Worm (Caenorhabditis elegans) whole organism, midembryonic: ENCODE data around the gene C14C11.4.

Experiments used
- T22C8.4 ChIP-seq: fragments of 200-800 bp; sonication (Bioruptor generic); IDR thresholded peaks from 2 replicates; pipeline ENCODE4 v1.3.6; 2022; ENCODE audit warnings: missing genetic modification characterization, missing compliant biosample characterization
- cog-1 ChIP-seq: sonication (generic microtip); optimal IDR thresholded peaks from 2 replicates; lab custom pipeline; 2016; ENCODE audit warnings: missing genetic modification characterization, missing compliant biosample characterization
- flt-1 ChIP-seq: fragments of 200-800 bp; sonication (Bioruptor generic); IDR thresholded peaks from 2 replicates; pipeline ENCODE4 v1.3.6; 2022; ENCODE audit warnings: missing genetic modification characterization, missing compliant biosample characterization
- klf-2 ChIP-seq: fragments of 200-800 bp; sonication (Bioruptor generic); conservative IDR thresholded peaks from 2 replicates; pipeline ENCODE4 v1.3.6; 2022; ENCODE audit warnings: missing genetic modification reagents, missing genetic modification characterization, missing compliant biosample characterization
- med-1 ChIP-seq: sonication (generic microtip); optimal IDR thresholded peaks from 2 replicates; lab custom pipeline; 2017; ENCODE audit warnings: missing genetic modification characterization, mild to moderate bottlenecking, missing compliant biosample characterization, antibody characterized with exemption, missing genetic modification reagents; ENCODE audit not compliant: insufficient read depth
- ref-1 ChIP-seq: fragments of 200-800 bp; sonication (Bioruptor generic); conservative IDR thresholded peaks from 2 replicates; pipeline ENCODE4 v1.3.6; 2022; ENCODE audit warnings: missing genetic modification reagents, missing genetic modification characterization, missing compliant biosample characterization
- tab-1 ChIP-seq: fragments of 200-800 bp; sonication (Bioruptor generic); IDR thresholded peaks from 2 replicates; pipeline ENCODE4 v1.3.6; 2022; ENCODE audit warnings: missing genetic modification characterization, missing compliant biosample characterization
- ztf-23 ChIP-seq: fragments of 200-800 bp; sonication (Bioruptor generic); IDR thresholded peaks from 2 replicates; pipeline ENCODE4 v1.3.6; 2022; ENCODE audit warnings: missing genetic modification reagents, missing genetic modification characterization, missing compliant biosample characterization
- ztf-29 ChIP-seq: fragments of 200-800 bp; sonication (Bioruptor generic); IDR thresholded peaks from 2 replicates; pipeline ENCODE4 v1.3.6; 2022; ENCODE audit warnings: missing genetic modification reagents, missing genetic modification characterization, missing compliant biosample characterization

DNA sequence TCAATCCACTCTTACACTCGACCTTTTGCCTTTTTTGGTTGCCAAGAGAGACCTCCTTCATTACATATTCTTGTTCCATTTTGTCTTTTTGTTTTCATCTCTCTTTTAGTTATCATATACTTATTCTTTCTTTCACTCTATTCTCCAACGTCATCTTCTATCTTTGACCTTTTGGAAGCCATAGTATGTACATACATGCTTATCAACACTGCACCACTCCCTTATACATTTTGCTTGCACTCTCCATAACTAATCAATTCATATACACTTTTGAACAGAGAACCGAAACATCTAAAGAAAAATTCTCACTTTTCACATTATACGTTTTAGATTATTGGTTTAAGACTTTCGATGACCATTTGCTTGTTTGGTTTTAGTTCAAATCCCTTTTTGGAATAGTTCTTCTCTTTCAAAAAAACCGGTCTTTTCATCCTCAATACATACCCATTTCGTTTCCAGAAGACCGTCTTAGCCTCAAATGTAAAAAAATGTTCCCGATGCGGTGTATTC lies 6.6 kb downstream of the C14C11.4 start, which contains the start of gene hex-2:
- TF ChIP-seq T22C8.4 (no peak), ztf-23 (no peak), ref-1 (GFP tag; lab: Robert Waterston, UW) (no peak), flt-1 (GFP tag; lab: Robert Waterston, UW) (no peak), klf-2 (GFP tag; lab: Robert Waterston, UW) (no peak), ztf-29 (GFP tag; lab: Robert Waterston, UW) (no peak), tab-1 (GFP tag; lab: Robert Waterston, UW) (no peak), cog-1 (tag; lab: Kevin White, UChicago) (no peak), med-1 (GFP tag; lab: Kevin White, UChicago) (no peak)
